Fruit fly (Drosophila melanogaster) whole organism, adult: ENCODE results near the gene CG15465.

ENCODE experiments used
- CG11617 ChIP-seq: fragments of 200-800 bp; sonication (Bioruptor generic); optimal IDR thresholded peaks from 2 replicates; lab custom pipeline; 2017; ENCODE audit warnings: mild to moderate bottlenecking, missing biosample characterization, missing genetic modification reagents, missing genetic modification characterization
- CG12768 ChIP-seq: fragments of 200-800 bp; sonication (Bioruptor generic); optimal IDR thresholded peaks from 2 replicates; lab custom pipeline; 2017; ENCODE audit warnings: missing biosample characterization, missing genetic modification characterization, mild to moderate bottlenecking, moderate library complexity, missing genetic modification reagents
- CG14711 ChIP-seq: fragments of 200-800 bp; sonication (Bioruptor generic); optimal IDR thresholded peaks from 2 replicates; lab custom pipeline; 2018; ENCODE audit warnings: missing biosample characterization, mild to moderate bottlenecking, missing genetic modification characterization, moderate library complexity
- CG1620 ChIP-seq: fragments of 200-800 bp; sonication (Bioruptor generic); optimal IDR thresholded peaks from 2 replicates; lab custom pipeline; 2016; ENCODE audit warnings: missing biosample characterization, missing genetic modification characterization
- CG33017 ChIP-seq: fragments of 200-800 bp; sonication (Bioruptor generic); optimal IDR thresholded peaks from 2 replicates; lab custom pipeline; 2018; ENCODE audit warnings: missing biosample characterization, mild to moderate bottlenecking, missing genetic modification characterization, moderate library complexity
- CG5204 ChIP-seq: fragments of 200-800 bp; sonication (Bioruptor generic); optimal IDR thresholded peaks from 2 replicates; lab custom pipeline; 2016; ENCODE audit warnings: missing biosample characterization, missing genetic modification characterization
- CG7045 ChIP-seq: fragments of 200-800 bp; sonication (Bioruptor generic); optimal IDR thresholded peaks from 2 replicates; lab custom pipeline; 2017; ENCODE audit warnings: missing biosample characterization, mild to moderate bottlenecking, missing genetic modification characterization
- CG7101 ChIP-seq: fragments of 200-800 bp; sonication (Bioruptor generic); optimal IDR thresholded peaks from 2 replicates; lab custom pipeline; 2018; ENCODE audit warnings: missing biosample characterization, mild to moderate bottlenecking, missing genetic modification characterization, moderate library complexity
- Clk ChIP-seq: fragments of 200-800 bp; sonication (Bioruptor generic); optimal IDR thresholded peaks from 2 replicates; lab custom pipeline; 2017; ENCODE audit warnings: missing biosample characterization, missing genetic modification characterization
- Crg-1 ChIP-seq: fragments of 200-800 bp; sonication (Bioruptor generic); optimal IDR thresholded peaks from 2 replicates; lab custom pipeline; 2016; ENCODE audit warnings: missing biosample characterization, missing genetic modification characterization
- Hr96 ChIP-seq: fragments of 200-800 bp; sonication (Bioruptor generic); optimal IDR thresholded peaks from 2 replicates; lab custom pipeline; 2016; ENCODE audit warnings: missing biosample characterization, missing genetic modification characterization
- Mnt ChIP-seq: fragments of 200-800 bp; sonication (Bioruptor generic); optimal IDR thresholded peaks from 2 replicates; lab custom pipeline; 2016; ENCODE audit warnings: missing biosample characterization, mild to moderate bottlenecking, missing genetic modification characterization
- bab1 ChIP-seq: fragments of 200-800 bp; sonication (Bioruptor generic); optimal IDR thresholded peaks from 3 replicates; lab custom pipeline; 2019; ENCODE audit warnings: missing biosample characterization, mild to moderate bottlenecking, missing genetic modification characterization, moderate library complexity
- cic ChIP-seq: fragments of 200-800 bp; sonication (Bioruptor generic); optimal IDR thresholded peaks from 2 replicates; lab custom pipeline; 2017; ENCODE audit warnings: missing biosample characterization, mild to moderate bottlenecking, missing genetic modification characterization, moderate library complexity
- cnc ChIP-seq, 2 experiments: fragments of >200 bp; optimal IDR thresholded peaks; 2 replicates each; lab custom pipeline; 2017
- kay ChIP-seq: fragments of 200-800 bp; sonication (Bioruptor generic); peaks from one replicate; lab custom pipeline; 2016; ENCODE audit warnings: missing biosample characterization, missing genetic modification characterization, borderline replicate concordance
- ovo ChIP-seq: fragments of 200-800 bp; sonication (Bioruptor generic); optimal IDR thresholded peaks from 2 replicates; lab custom pipeline; 2016; ENCODE audit warnings: missing biosample characterization, missing genetic modification characterization
- pad ChIP-seq: fragments of 200-800 bp; sonication (Bioruptor generic); optimal IDR thresholded peaks from 3 replicates; lab custom pipeline; 2017; ENCODE audit warnings: missing biosample characterization, missing genetic modification characterization, mild to moderate bottlenecking, moderate library complexity, missing genetic modification reagents
- tj ChIP-seq: fragments of 200-800 bp; sonication (Bioruptor generic); optimal IDR thresholded peaks from 3 replicates; lab custom pipeline; 2017; ENCODE audit warnings: missing biosample characterization, mild to moderate bottlenecking, missing genetic modification characterization, moderate library complexity
- toe ChIP-seq: fragments of 200-800 bp; sonication (Bioruptor generic); optimal IDR thresholded peaks from 2 replicates; lab custom pipeline; 2016; ENCODE audit warnings: missing biosample characterization, missing genetic modification characterization

The CG15465 gene

dm6 chrX:5061989-5062388 is 23.6 kb upstream of the CG15465 start:
- no peak for TF ChIP-seq Clk (GFP tag; lab: Kevin White, UChicago)
- TF ChIP-seq CG14711 (tag; lab: Kevin White, UChicago): peak; percentile 11

dm6 chrX:5063540-5064308 is 21.8 kb upstream of the CG15465 start:
- TF ChIP-seq kay (GFP tag; lab: Kevin White, UChicago) (no peak), pad (GFP tag; lab: Kevin White, UChicago) (peak; percentile 65), CG5204 (GFP tag; lab: Kevin White, UChicago) (no peak), Crg-1 (GFP tag; lab: Kevin White, UChicago) (no peak), Hr96 (GFP tag; lab: Kevin White, UChicago) (no peak), ovo (GFP tag; lab: Kevin White, UChicago) (peak; percentile 97), CG14711 (tag; lab: Kevin White, UChicago) (peak; percentile 84), bab1 (peak; percentile 5), CG12768 (GFP tag; lab: Kevin White, UChicago) (no peak)

dm6 chrX:5066627-5067026 is 18.9 kb upstream of the CG15465 start:
- TF ChIP-seq CG5204 (GFP tag; lab: Kevin White, UChicago): no peak
- TF ChIP-seq CG1620 (GFP tag; lab: Kevin White, UChicago): no peak
- TF ChIP-seq Crg-1 (GFP tag; lab: Kevin White, UChicago): no peak
- TF ChIP-seq cic: no peak
- TF ChIP-seq tj (GFP tag; lab: Kevin White, UChicago): no peak
- TF ChIP-seq toe (GFP tag; lab: Kevin White, UChicago): no peak
- TF ChIP-seq pad (GFP tag; lab: Kevin White, UChicago): no peak
- no peak for TF ChIP-seq Mnt
- no peak for TF ChIP-seq CG11617
- no peak for TF ChIP-seq Hr96 (GFP tag; lab: Kevin White, UChicago)
- TF ChIP-seq CG33017 (tag; lab: Kevin White, UChicago): no peak
- TF ChIP-seq Clk (GFP tag; lab: Kevin White, UChicago): no peak
- TF ChIP-seq kay (GFP tag; lab: Kevin White, UChicago): no peak
- no peak for TF ChIP-seq CG14711 (tag; lab: Kevin White, UChicago)
- TF ChIP-seq CG12768 (GFP tag; lab: Kevin White, UChicago): no peak
- no peak for TF ChIP-seq CG7101
- no peak for TF ChIP-seq CG7045 (GFP tag; lab: Kevin White, UChicago)
- no peak for TF ChIP-seq cnc (optimal IDR thresholded peaks at IDR 0.05; lab: Kevin White, UChicago)
- TF ChIP-seq ovo (GFP tag; lab: Kevin White, UChicago): no peak

DNA sequence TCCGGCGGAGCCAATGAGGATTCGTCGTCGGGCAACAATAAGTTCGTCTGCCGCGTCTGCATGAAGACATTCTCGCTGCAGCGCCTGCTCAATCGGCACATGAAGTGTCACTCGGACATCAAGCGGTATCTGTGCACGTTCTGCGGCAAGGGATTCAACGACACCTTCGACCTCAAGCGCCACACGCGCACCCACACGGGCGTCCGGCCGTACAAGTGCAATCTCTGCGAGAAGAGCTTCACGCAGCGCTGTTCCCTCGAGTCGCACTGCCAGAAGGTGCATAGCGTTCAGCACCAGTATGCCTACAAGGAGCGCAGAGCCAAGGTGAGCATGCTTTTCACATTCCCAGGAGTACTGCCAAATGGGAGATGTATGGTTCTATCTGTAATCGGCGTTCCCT is 17.1 kb upstream of the CG15465 start:
- TF ChIP-seq CG7101 (no peak), cnc (optimal IDR thresholded peaks at IDR 0.05; lab: Kevin White, UChicago) (no peak), Clk (GFP tag; lab: Kevin White, UChicago) (no peak), Mnt (no peak), cic (no peak), ovo (GFP tag; lab: Kevin White, UChicago) (no peak), bab1 (no peak), CG12768 (GFP tag; lab: Kevin White, UChicago) (no peak), CG5204 (GFP tag; lab: Kevin White, UChicago) (no peak), CG11617 (no peak), CG1620 (GFP tag; lab: Kevin White, UChicago) (no peak), CG14711 (tag; lab: Kevin White, UChicago) (no peak), pad (GFP tag; lab: Kevin White, UChicago) (no peak), Hr96 (GFP tag; lab: Kevin White, UChicago) (no peak), Crg-1 (GFP tag; lab: Kevin White, UChicago) (no peak), CG7045 (GFP tag; lab: Kevin White, UChicago) (no peak), toe (GFP tag; lab: Kevin White, UChicago) (no peak)

DNA sequence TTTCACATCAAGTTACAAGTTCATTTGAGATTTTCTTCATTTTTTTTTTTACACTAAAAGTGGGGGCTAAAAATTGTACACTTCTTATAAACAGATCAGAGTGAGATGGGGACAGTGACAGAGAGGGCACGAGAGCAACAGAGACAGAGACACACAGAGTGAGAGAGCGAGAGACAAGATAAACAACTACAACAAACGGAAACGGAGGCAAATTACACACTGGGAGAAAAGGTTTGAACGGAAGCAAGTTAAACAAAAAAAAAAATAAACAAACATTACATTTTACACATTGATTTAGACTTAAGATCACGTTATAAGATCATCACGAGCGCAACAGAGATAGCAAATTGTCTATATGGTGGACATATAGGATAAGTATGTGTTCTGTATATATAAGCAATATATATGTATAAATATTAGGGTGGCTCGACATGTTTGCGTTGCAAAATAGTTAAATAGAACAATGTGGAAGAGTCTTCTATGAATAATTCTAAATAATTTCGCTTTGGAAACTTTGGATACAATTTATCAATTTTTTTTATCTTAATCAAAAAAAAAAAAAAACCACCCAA is 9.6 kb upstream of the CG15465 start:
- TF ChIP-seq CG33017 (tag; lab: Kevin White, UChicago) (peak; percentile 17), CG1620 (GFP tag; lab: Kevin White, UChicago) (no peak), cnc (optimal IDR thresholded peaks at IDR 0.05; lab: Kevin White, UChicago) (no peak), bab1 (no peak), toe (GFP tag; lab: Kevin White, UChicago) (no peak)

DNA sequence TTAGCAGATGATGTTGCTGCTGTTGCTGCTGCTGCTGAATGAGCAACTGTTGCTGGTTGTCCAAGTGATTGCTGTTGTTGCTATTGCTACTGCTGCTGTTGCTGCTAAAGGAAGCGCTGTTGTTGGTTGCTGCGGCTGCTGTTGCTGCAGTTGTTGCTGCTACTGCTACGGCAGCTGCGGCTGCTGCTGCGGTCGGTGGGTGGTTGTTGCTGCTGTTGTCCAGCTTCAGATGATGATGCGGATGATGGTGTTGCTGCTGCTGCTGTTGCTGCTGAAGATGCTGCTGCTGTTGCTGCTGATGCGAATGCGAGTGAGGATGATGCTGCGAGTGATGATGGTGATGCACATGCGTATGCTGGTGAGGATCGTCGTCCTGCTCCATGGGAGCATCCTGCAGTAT is 5.0 kb upstream of the CG15465 start:
- TF ChIP-seq toe (GFP tag; lab: Kevin White, UChicago): no peak
- TF ChIP-seq tj (GFP tag; lab: Kevin White, UChicago): no peak
- TF ChIP-seq CG5204 (GFP tag; lab: Kevin White, UChicago): no peak
- no peak for TF ChIP-seq CG7101
- TF ChIP-seq CG12768 (GFP tag; lab: Kevin White, UChicago): no peak
- TF ChIP-seq bab1: no peak
- TF ChIP-seq cnc (optimal IDR thresholded peaks at IDR 0.05; lab: Kevin White, UChicago): no peak
- TF ChIP-seq Hr96 (GFP tag; lab: Kevin White, UChicago): no peak
- TF ChIP-seq CG7045 (GFP tag; lab: Kevin White, UChicago): no peak
- no peak for TF ChIP-seq kay (GFP tag; lab: Kevin White, UChicago)
- no peak for TF ChIP-seq CG33017 (tag; lab: Kevin White, UChicago)
- no peak for TF ChIP-seq ovo (GFP tag; lab: Kevin White, UChicago)
- TF ChIP-seq CG14711 (tag; lab: Kevin White, UChicago): no peak
- no peak for TF ChIP-seq CG11617
- TF ChIP-seq Crg-1 (GFP tag; lab: Kevin White, UChicago): no peak
- no peak for TF ChIP-seq cic
- no peak for TF ChIP-seq Mnt
- no peak for TF ChIP-seq pad (GFP tag; lab: Kevin White, UChicago)
